Worm (Caenorhabditis elegans) whole organism, late embryonic: Measurements from ENCODE around the gene VM106R.1.
A peak's percentile ranks its signal among the peaks of the same experiment; 100 is the strongest.

Experiments
- C08G9.2 ChIP-seq: sonication (generic microtip); optimal IDR thresholded peaks from 2 replicates; lab custom pipeline; 2016; ENCODE audit warnings: mild to moderate bottlenecking, missing genetic modification characterization, moderate library complexity, missing compliant biosample characterization
- F13H6.1 ChIP-seq: sonication (generic microtip); optimal IDR thresholded peaks from 2 replicates; lab custom pipeline; 2016; ENCODE audit warnings: missing genetic modification characterization, missing compliant biosample characterization
- K02D7.2 ChIP-seq: sonication (generic microtip); optimal IDR thresholded peaks from 2 replicates; lab custom pipeline; 2017; ENCODE audit warnings: mild to moderate bottlenecking, missing genetic modification characterization, missing compliant biosample characterization
- K09A11.1 ChIP-seq: sonication (generic microtip); optimal IDR thresholded peaks from 2 replicates; lab custom pipeline; 2017; ENCODE audit warnings: antibody characterized with exemption, mild to moderate bottlenecking, missing genetic modification characterization, missing compliant biosample characterization; ENCODE audit not compliant: insufficient read depth
- T23F11.4 ChIP-seq: fragments of 200-800 bp; sonication (Bioruptor generic); optimal IDR thresholded peaks from 2 replicates; lab custom pipeline; 2018; ENCODE audit warnings: mild to moderate bottlenecking, missing genetic modification characterization, missing compliant biosample characterization
- Y22D7AL.16 ChIP-seq: sonication (generic microtip); optimal IDR thresholded peaks from 2 replicates; lab custom pipeline; 2016; ENCODE audit warnings: missing genetic modification characterization, missing compliant biosample characterization
- ahr-1 ChIP-seq: sonication (generic microtip); optimal IDR thresholded peaks from 2 replicates; lab custom pipeline; 2016; ENCODE audit warnings: missing genetic modification characterization, missing compliant biosample characterization
- ama-1 ChIP-seq: fragments of 150-350 bp; optimal IDR thresholded peaks from 2 replicates; lab custom pipeline; 2014
- ceh-14 ChIP-seq: sonication (generic microtip); optimal IDR thresholded peaks from 2 replicates; lab custom pipeline; 2016; ENCODE audit warnings: missing genotype, missing genetic modification characterization, missing compliant biosample characterization
- ceh-19 ChIP-seq: fragments of 200-800 bp; sonication (Bioruptor generic); optimal IDR thresholded peaks from 2 replicates; lab custom pipeline; 2018; ENCODE audit warnings: mild to moderate bottlenecking, missing genetic modification characterization, missing compliant biosample characterization
- ceh-2 ChIP-seq: sonication (generic microtip); optimal IDR thresholded peaks from 2 replicates; lab custom pipeline; 2016; ENCODE audit warnings: missing genotype, missing genetic modification characterization, missing compliant biosample characterization
- ceh-24 ChIP-seq: sonication (generic microtip); optimal IDR thresholded peaks from 2 replicates; lab custom pipeline; 2016; ENCODE audit warnings: mild to moderate bottlenecking, missing genetic modification characterization, missing compliant biosample characterization
- ceh-30 ChIP-seq: fragments of 150-350 bp; optimal IDR thresholded peaks from 2 replicates; lab custom pipeline; 2014; ENCODE audit warnings: missing biosample characterization, missing genetic modification characterization
- ceh-31 ChIP-seq: sonication (generic microtip); optimal IDR thresholded peaks from 2 replicates; lab custom pipeline; 2016; ENCODE audit warnings: missing genetic modification characterization, missing compliant biosample characterization
- ceh-6 ChIP-seq: fragments of 200-800 bp; sonication (Bioruptor generic); optimal IDR thresholded peaks from 2 replicates; lab custom pipeline; 2018; ENCODE audit warnings: mild to moderate bottlenecking, missing genetic modification characterization, missing compliant biosample characterization
- ceh-9 ChIP-seq: sonication (generic microtip); optimal IDR thresholded peaks from 2 replicates; lab custom pipeline; 2016; ENCODE audit warnings: mild to moderate bottlenecking, missing genetic modification characterization, inconsistent platforms, missing compliant biosample characterization
- dve-1 ChIP-seq: sonication (generic microtip); optimal IDR thresholded peaks from 2 replicates; lab custom pipeline; 2017; ENCODE audit warnings: antibody characterized with exemption, mild to moderate bottlenecking, missing genetic modification characterization, missing compliant biosample characterization
- elt-4 ChIP-seq: sonication (generic microtip); optimal IDR thresholded peaks from 2 replicates; lab custom pipeline; 2016; ENCODE audit warnings: missing genetic modification characterization, missing compliant biosample characterization
- hlh-30 ChIP-seq: sonication (generic microtip); optimal IDR thresholded peaks from 2 replicates; lab custom pipeline; 2017; ENCODE audit warnings: antibody characterized with exemption, missing genetic modification characterization, missing compliant biosample characterization; ENCODE audit not compliant: insufficient read depth
- hlh-8 ChIP-seq: sonication (generic microtip); optimal IDR thresholded peaks from 2 replicates; lab custom pipeline; 2016; ENCODE audit warnings: missing genotype, missing genetic modification characterization, missing compliant biosample characterization
- lim-6 ChIP-seq: sonication (generic microtip); optimal IDR thresholded peaks from 2 replicates; lab custom pipeline; 2016; ENCODE audit warnings: missing genetic modification characterization, missing compliant biosample characterization
- lin-11 ChIP-seq: fragments of 200-800 bp; sonication (Bioruptor generic); optimal IDR thresholded peaks from 2 replicates; lab custom pipeline; 2018; ENCODE audit warnings: mild to moderate bottlenecking, missing genetic modification characterization, missing compliant biosample characterization
- madf-2 ChIP-seq: sonication (generic microtip); optimal IDR thresholded peaks from 2 replicates; lab custom pipeline; 2017; ENCODE audit warnings: missing genetic modification characterization, missing compliant biosample characterization
- nfya-1 ChIP-seq: sonication (generic microtip); optimal IDR thresholded peaks from 2 replicates; lab custom pipeline; 2017; ENCODE audit warnings: missing genetic modification characterization, mild to moderate bottlenecking, missing compliant biosample characterization, antibody characterized with exemption, moderate library complexity
- npax-4 ChIP-seq: sonication (generic microtip); optimal IDR thresholded peaks from 2 replicates; lab custom pipeline; 2016; ENCODE audit warnings: missing genetic modification characterization, missing compliant biosample characterization
- odd-2 ChIP-seq: sonication (generic microtip); optimal IDR thresholded peaks from 2 replicates; lab custom pipeline; 2017; ENCODE audit warnings: antibody characterized with exemption, mild to moderate bottlenecking, missing genetic modification characterization, missing compliant biosample characterization
- pag-3 ChIP-seq: sonication (generic microtip); optimal IDR thresholded peaks from 2 replicates; lab custom pipeline; 2016; ENCODE audit warnings: missing compliant biosample characterization, missing genetic modification characterization, borderline replicate concordance
- pat-9 ChIP-seq: fragments of 200-800 bp; sonication (Bioruptor generic); optimal IDR thresholded peaks from 2 replicates; lab custom pipeline; 2018; ENCODE audit warnings: mild to moderate bottlenecking, missing genetic modification characterization, moderate library complexity, missing compliant biosample characterization
- pqm-1 ChIP-seq: sonication (generic microtip); optimal IDR thresholded peaks from 2 replicates; lab custom pipeline; 2016; ENCODE audit warnings: missing genetic modification characterization, missing compliant biosample characterization
- pros-1 ChIP-seq: fragments of 150-350 bp; optimal IDR thresholded peaks from 2 replicates; lab custom pipeline; 2014; ENCODE audit warnings: missing biosample characterization, missing genetic modification reagents, missing genetic modification characterization
- syd-9 ChIP-seq: sonication (generic microtip); optimal IDR thresholded peaks from 2 replicates; lab custom pipeline; 2016; ENCODE audit warnings: mild to moderate bottlenecking, missing genetic modification characterization, moderate library complexity, missing compliant biosample characterization
- tbx-2 ChIP-seq: sonication (generic microtip); optimal IDR thresholded peaks from 2 replicates; lab custom pipeline; 2016; ENCODE audit warnings: missing genetic modification characterization, missing compliant biosample characterization
- tbx-7 ChIP-seq: sonication (generic microtip); optimal IDR thresholded peaks from 2 replicates; lab custom pipeline; 2016; ENCODE audit warnings: missing genotype, missing genetic modification characterization, missing compliant biosample characterization
- ttx-3 ChIP-seq: sonication (generic microtip); optimal IDR thresholded peaks from 2 replicates; lab custom pipeline; 2016; ENCODE audit warnings: missing genetic modification reagents, missing genetic modification characterization, missing compliant biosample characterization
- unc-42 ChIP-seq: sonication (generic microtip); optimal IDR thresholded peaks from 2 replicates; lab custom pipeline; 2016; ENCODE audit warnings: missing genotype, missing genetic modification characterization, missing compliant biosample characterization
- unc-86 ChIP-seq: sonication (generic microtip); optimal IDR thresholded peaks from 2 replicates; lab custom pipeline; 2016; ENCODE audit warnings: missing genetic modification characterization, missing compliant biosample characterization
- zip-5 ChIP-seq: sonication (generic microtip); optimal IDR thresholded peaks from 2 replicates; lab custom pipeline; 2016; ENCODE audit warnings: missing genetic modification characterization, missing compliant biosample characterization

Gene VM106R.1

DNA sequence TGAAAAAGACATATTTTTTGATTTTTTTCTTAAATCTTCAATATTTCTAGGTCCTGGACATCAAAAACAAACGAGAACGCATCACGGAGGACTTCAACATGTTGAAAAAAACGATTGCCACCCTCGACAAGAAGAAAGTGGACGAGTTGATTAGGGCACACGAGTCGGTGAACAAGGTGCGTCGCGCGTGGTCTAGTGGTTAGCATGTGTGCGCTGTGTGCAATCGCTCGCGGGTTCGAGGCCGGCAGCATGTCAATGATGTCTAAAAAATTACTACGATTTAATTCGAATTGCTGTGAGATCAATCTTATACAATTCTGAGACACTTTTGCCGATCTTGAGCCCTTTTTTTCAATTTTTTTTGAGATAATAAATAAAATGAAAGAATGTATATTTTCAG is 11.1 kb upstream of the VM106R.1 start (continued):
- TF ChIP-seq K02D7.2, result peak; percentile 83
- TF ChIP-seq ceh-31 (tag; lab: Kevin White, UChicago), result peak; percentile 69
- TF ChIP-seq C08G9.2 (tag; lab: Kevin White, UChicago), result peak; percentile 73
- TF ChIP-seq lim-6 (tag; lab: Kevin White, UChicago), result peak; percentile 70
- TF ChIP-seq odd-2 (tag; lab: Kevin White, UChicago), result peak; percentile 77
- TF ChIP-seq pros-1 (tag; lab: Kevin White, UChicago), result peak; percentile 35
- TF ChIP-seq ceh-30, result peak; percentile 16
- TF ChIP-seq T23F11.4, result peak; percentile 86
- TF ChIP-seq pag-3 (tag; lab: Kevin White, UChicago), result peak; percentile 5
- peak; percentile 86 for TF ChIP-seq lin-11
- peak; percentile 79 for TF ChIP-seq hlh-30 (tag; lab: Kevin White, UChicago)
- peak; percentile 90 for TF ChIP-seq ttx-3 (tag; lab: Kevin White, UChicago)
- TF ChIP-seq tbx-2 (tag; lab: Kevin White, UChicago), result peak; percentile 93
- peak; percentile 67 for TF ChIP-seq pqm-1 (tag; lab: Kevin White, UChicago)
- TF ChIP-seq Y22D7AL.16 (tag; lab: Kevin White, UChicago), result peak; percentile 81
- TF ChIP-seq ama-1 (lab: Kevin White, UChicago), result no peak
- peak; percentile 95 for TF ChIP-seq pat-9 (tag; lab: Kevin White, UChicago)
- peak; percentile 83 for TF ChIP-seq madf-2
- peak; percentile 85 for TF ChIP-seq K09A11.1 (tag; lab: Kevin White, UChicago)
- TF ChIP-seq ceh-24 (tag; lab: Kevin White, UChicago), result peak; percentile 59
- TF ChIP-seq elt-4 (tag; lab: Kevin White, UChicago), result peak; percentile 5
- TF ChIP-seq ahr-1 (tag; lab: Kevin White, UChicago), result peak; percentile 77
- TF ChIP-seq ceh-19 (GFP tag; lab: Kevin White, UChicago), result peak; percentile 92
- TF ChIP-seq syd-9 (tag; lab: Kevin White, UChicago), result peak; percentile 87
- TF ChIP-seq hlh-8, result peak; percentile 69
- peak; percentile 71 for TF ChIP-seq ceh-9
- TF ChIP-seq tbx-7 (tag; lab: Kevin White, UChicago), result peak; percentile 68

DNA sequence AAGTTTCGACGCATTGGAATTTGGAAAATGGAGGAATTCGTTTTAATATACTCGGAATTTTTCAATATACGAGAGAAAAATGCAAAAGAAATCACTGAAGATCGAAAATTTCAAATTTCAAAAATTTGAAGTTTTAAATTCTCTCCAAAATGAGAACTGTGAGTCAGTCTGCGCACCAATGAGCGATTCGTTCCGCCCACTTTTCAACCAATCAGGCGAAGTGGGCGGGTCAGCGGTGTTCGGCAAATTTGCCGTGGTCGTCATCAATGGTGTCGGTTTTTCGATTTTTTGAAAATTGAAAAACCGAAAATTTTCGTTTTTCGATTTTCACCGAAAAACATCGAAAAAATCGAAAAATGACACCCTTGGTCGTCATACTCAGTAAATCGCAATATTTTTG is 9.6 kb upstream of the VM106R.1 start:
- TF ChIP-seq nfya-1 (tag; lab: Kevin White, UChicago) (peak; percentile 63), ceh-2 (tag; lab: Kevin White, UChicago) (no peak)

DNA sequence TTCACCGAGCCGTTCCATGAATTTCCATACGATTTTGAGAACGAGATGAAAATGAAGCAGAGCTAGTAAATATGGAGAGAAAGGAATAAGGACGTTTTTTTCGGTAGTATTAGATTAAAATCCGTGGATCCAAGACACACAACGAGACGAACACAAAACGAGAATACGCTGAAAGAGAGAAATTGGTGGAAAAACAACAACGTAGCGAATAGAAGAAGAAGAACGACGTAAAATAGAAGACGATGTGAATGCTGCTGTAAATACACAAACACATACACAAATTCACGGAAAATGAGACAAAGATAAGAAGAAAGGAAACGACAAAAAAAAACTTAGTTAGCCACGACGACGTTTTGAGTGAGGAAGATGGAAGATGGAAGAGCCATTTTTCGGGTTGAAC is 5.7 kb upstream of the VM106R.1 start:
- TF ChIP-seq pat-9 (tag; lab: Kevin White, UChicago) (no peak), unc-86 (tag; lab: Kevin White, UChicago) (no peak), npax-4 (tag; lab: Kevin White, UChicago) (no peak), elt-4 (tag; lab: Kevin White, UChicago) (no peak), zip-5 (tag; lab: Kevin White, UChicago) (no peak), dve-1 (tag; lab: Kevin White, UChicago) (no peak), F13H6.1 (tag; lab: Kevin White, UChicago) (no peak), K09A11.1 (tag; lab: Kevin White, UChicago) (no peak)

DNA sequence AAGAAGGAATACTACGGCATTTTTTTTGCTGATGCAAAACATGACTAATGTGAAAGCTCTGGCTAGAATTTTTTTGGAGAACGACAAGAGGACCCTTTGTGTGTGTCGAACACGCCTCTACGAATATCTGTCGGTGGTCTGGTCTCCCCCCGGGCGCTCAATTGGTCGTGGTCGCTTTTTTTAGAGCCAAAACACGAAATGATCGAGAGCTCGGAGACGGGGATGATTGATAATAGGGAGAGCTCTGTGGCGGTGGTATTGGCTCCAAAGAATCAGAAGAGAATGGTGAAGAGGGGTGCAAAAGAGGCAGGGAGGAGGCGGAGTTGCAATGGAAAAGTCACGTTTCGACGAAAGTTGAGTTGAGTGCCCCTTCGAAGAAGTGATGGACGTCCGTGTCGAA is 591 bp upstream of the VM106R.1 start:
- no peak for TF ChIP-seq unc-42 (tag; lab: Kevin White, UChicago)
- no peak for TF ChIP-seq lin-11
- no peak for TF ChIP-seq ceh-14 (tag; lab: Kevin White, UChicago)
- no peak for TF ChIP-seq ceh-9
- no peak for TF ChIP-seq ceh-6 (GFP tag; lab: Kevin White, UChicago)
- TF ChIP-seq tbx-7 (tag; lab: Kevin White, UChicago), result no peak
- no peak for TF ChIP-seq ceh-30
